Worm (Caenorhabditis elegans) whole organism, young adult: ENCODE measurements around the gene F36D3.14.

Source experiments
- B0261.1 ChIP-seq: sonication (generic microtip); optimal IDR thresholded peaks from 2 replicates; lab custom pipeline; 2016; ENCODE audit warnings: mild to moderate bottlenecking, missing genetic modification characterization, moderate library complexity, missing compliant biosample characterization
- F10E7.11 ChIP-seq: sonication (generic microtip); optimal IDR thresholded peaks from 2 replicates; lab custom pipeline; 2017; ENCODE audit warnings: mild to moderate bottlenecking, missing genetic modification characterization, moderate library complexity, missing compliant biosample characterization
- dpl-1 ChIP-seq: fragments of 150-350 bp; optimal IDR thresholded peaks from 2 replicates; lab custom pipeline; 2014; ENCODE audit warnings: missing biosample characterization, missing genetic modification reagents, missing genetic modification characterization
- fkh-3 ChIP-seq: sonication (generic microtip); optimal IDR thresholded peaks from 2 replicates; lab custom pipeline; 2016; ENCODE audit warnings: mild to moderate bottlenecking, missing genetic modification characterization, missing compliant biosample characterization
- rec-8 ChIP-seq, 2 experiments: sonication (generic microtip); optimal IDR thresholded peaks; 2 replicates each; lab custom pipeline; 2016; ENCODE audit warnings: mild to moderate bottlenecking in 2 of 2, missing genetic modification characterization in 2 of 2, missing genetic modification reagents in 2 of 2, missing genotype in 2 of 2, missing biosample characterization in 1 of 2, missing compliant biosample characterization in 1 of 2, moderate library complexity in 1 of 2
- ztf-18 ChIP-seq: sonication (generic microtip); optimal IDR thresholded peaks from 2 replicates; lab custom pipeline; 2016; ENCODE audit warnings: missing genotype, mild to moderate bottlenecking, missing genetic modification characterization, missing compliant biosample characterization

DNA sequence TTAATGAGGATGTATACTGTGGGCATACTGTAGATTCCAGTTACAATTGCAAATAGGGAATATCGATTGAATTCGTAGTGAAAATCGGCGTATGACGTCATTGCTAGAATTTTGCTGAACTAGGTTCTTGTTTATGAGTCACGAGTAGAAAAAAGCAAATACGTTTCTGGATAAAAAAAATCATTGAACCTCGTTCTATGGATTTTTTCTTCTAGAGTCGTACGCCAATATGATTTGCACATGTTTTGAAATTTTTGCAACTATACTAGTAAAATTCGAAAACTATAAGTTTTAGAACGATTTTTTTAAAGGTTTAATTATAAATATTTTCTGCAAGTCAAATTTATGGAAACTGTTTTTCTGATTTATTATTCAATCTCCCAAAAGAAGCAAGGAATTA, 35.2 kb downstream of the F36D3.14 start, which contains the start of gene sru-44:
- TF ChIP-seq F10E7.11 (tag; lab: Kevin White, UChicago), result no peak
- TF ChIP-seq rec-8 (tag; optimal IDR thresholded peaks at IDR 0.05; lab: Kevin White, UChicago), result no peak
- TF ChIP-seq dpl-1, result no peak
- TF ChIP-seq ztf-18 (tag; lab: Kevin White, UChicago), result no peak
- TF ChIP-seq B0261.1, result no peak
- TF ChIP-seq fkh-3 (tag; lab: Kevin White, UChicago), result no peak
